Worm (Caenorhabditis elegans): Measurements from ENCODE around the gene T23F11.6.

T23F11.6 gene

DNA sequence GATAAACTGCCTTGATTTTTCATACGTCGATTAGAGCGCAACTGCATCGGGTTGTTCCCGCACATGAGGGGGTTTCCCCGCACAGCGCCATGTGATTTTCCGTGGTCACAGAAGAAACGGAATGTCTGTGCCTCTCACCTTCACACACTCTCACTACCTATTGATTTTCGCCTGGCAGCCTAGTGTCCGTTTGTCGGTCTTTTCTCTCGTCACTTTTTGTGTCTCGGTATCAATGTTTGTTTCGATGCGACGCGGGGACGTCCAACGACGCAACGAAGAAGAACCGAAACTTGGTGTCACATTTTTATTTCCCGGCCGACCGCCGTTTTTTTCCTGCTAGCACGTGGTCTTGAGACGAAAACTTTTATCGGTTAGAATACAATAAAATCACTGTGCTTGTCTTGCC lies 1.6 kb upstream of the T23F11.6 start (continued):
- TF ChIP-seq snu-23 (GFP tag; optimal IDR thresholded peaks at IDR 0.05): peak; percentile 98
- no peak for TF ChIP-seq ets-5 (GFP tag; IDR thresholded peaks at IDR 0.05)
- TF ChIP-seq zip-4 (GFP tag; optimal IDR thresholded peaks at IDR 0.05): peak; percentile 65
- peak; percentile 86 to 91 for TF ChIP-seq efl-1 (optimal IDR thresholded peaks at IDR 0.05)
- peak; percentile 72 to 97 for TF ChIP-seq efl-1 (GFP tag; optimal IDR thresholded peaks at IDR 0.05 in 1 of 2)
- TF ChIP-seq zag-1 (tag; optimal IDR thresholded peaks at IDR 0.05): no peak
- peak; percentile 95 for TF ChIP-seq nhr-77 (tag; optimal IDR thresholded peaks at IDR 0.05)
- TF ChIP-seq C04F5.9 (tag; optimal IDR thresholded peaks at IDR 0.05): peak; percentile 84

- TF ChIP-seq blmp-1 (tag; optimal IDR thresholded peaks at IDR 0.05): no peak
- TF ChIP-seq dsc-1 (tag; optimal IDR thresholded peaks at IDR 0.05): peak; percentile 94
- TF ChIP-seq F16B12.6 (tag; optimal IDR thresholded peaks at IDR 0.05): no peak
- TF ChIP-seq snu-23 (GFP tag; optimal IDR thresholded peaks at IDR 0.05): no peak
- TF ChIP-seq fkh-4 (tag; optimal IDR thresholded peaks at IDR 0.05; ENCODE audit: borderline replicate concordance): peak; percentile 71
Observed at ce11 chrIII:4647341-4647740, 381 bp downstream of the T23F11.6 start.

DNA sequence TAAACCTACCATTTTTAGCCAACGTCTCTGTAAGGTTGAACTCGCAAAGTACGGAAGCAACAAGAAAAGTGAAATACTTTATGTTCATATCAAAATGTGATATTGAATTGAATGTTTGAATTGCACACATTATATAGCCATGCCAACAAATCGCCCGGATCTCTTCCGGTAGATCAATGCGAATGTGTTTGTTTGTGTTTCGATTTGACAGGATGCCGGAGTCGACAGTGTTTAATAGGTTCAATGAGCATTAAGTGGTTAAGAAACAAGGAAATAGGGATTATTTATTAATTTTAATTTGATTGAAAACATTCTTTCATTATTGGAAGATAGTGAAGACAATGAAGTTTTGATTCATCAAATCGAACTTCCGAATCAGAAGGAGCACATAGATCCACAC lies 1.5 kb downstream of the T23F11.6 start, which contains the start of gene pqn-29:
Gene pqn-29, minus strand, starts transcription at position 101 of the 400 bp plus-strand sequence.
- no peak for TF ChIP-seq tlp-1 (tag; optimal IDR thresholded peaks at IDR 0.05)
- TF ChIP-seq nhr-71 (tag; optimal IDR thresholded peaks at IDR 0.05): no peak
- TF ChIP-seq grh-1 (GFP tag; IDR thresholded peaks at IDR 0.05): no peak
- no peak for TF ChIP-seq xbp-1 (tag; optimal IDR thresholded peaks at IDR 0.05)

DNA sequence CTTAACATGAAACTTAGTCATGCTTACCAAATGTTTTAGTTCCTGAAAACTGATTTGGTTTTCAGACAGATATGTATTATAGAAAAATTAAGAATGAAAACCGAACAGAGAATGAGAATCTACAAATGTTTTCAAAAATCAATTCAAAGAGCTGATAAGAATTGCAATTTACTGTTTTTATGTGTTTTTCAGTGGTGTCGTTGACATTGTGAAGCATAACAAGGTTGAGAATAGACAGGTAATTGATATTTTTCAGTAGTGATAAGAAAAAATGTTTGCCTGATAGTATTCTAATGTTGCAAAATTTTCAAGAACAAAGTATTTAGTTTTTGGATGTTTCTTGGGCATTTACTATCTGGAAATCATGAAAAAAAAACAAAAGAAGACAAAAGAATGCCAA lies 4.5 kb downstream of the T23F11.6 start, which contains the start of gene pfas-1:
Gene pfas-1, minus strand, starts transcription at position 49 of the 400 bp plus-strand sequence.
- TF ChIP-seq ztf-4 (tag; optimal IDR thresholded peaks at IDR 0.05) (no peak), tlp-1 (tag; optimal IDR thresholded peaks at IDR 0.05) (peak; percentile 41), elt-2 (tag; optimal IDR thresholded peaks at IDR 0.05) (peak; percentile 21)

- TF ChIP-seq hlh-17 (GFP tag; optimal IDR thresholded peaks at IDR 0.05; ENCODE audit: borderline replicate concordance) (no peak), lin-39 (tag; optimal IDR thresholded peaks at IDR 0.05) (no peak), rnt-1 (tag; optimal IDR thresholded peaks at IDR 0.05) (no peak), efl-3 (GFP tag; optimal IDR thresholded peaks at IDR 0.05) (no peak), mdl-1 (tag; optimal IDR thresholded peaks at IDR 0.05) (no peak), ama-1 (optimal IDR thresholded peaks at IDR 0.05) (no peak), hlh-4 (tag; optimal IDR thresholded peaks at IDR 0.05) (no peak), fkh-8 (tag; optimal IDR thresholded peaks at IDR 0.05) (no peak), alr-1 (tag; optimal IDR thresholded peaks at IDR 0.05; ENCODE audit: borderline replicate concordance) (no peak), tlp-1 (tag; optimal IDR thresholded peaks at IDR 0.05) (no peak), mep-1 (tag; optimal IDR thresholded peaks at IDR 0.05) (no peak)
Observed at ce11 chrIII:4634947-4635346, 12.8 kb downstream of the T23F11.6 start, which contains the start of gene clec-153. clec-153 (plus strand) TSS chrIII:4635247.

- TF ChIP-seq ztf-11 (tag; optimal IDR thresholded peaks at IDR 0.05) (no peak), swsn-7 (tag; optimal IDR thresholded peaks at IDR 0.05) (no peak), dpl-1 (GFP tag; optimal IDR thresholded peaks at IDR 0.05) (no peak), nhr-11 (tag; optimal IDR thresholded peaks at IDR 0.05) (no peak), ets-5 (GFP tag; IDR thresholded peaks at IDR 0.05) (no peak), isw-1 (GFP tag; IDR thresholded peaks at IDR 0.05) (no peak), ceh-63 (GFP tag; optimal IDR thresholded peaks at IDR 0.05) (no peak), ama-1 (optimal IDR thresholded peaks at IDR 0.05) (no peak), fos-1 (tag; optimal IDR thresholded peaks at IDR 0.05) (no peak), ceh-90 (tag; optimal IDR thresholded peaks at IDR 0.05) (no peak), ceh-82 (tag; optimal IDR thresholded peaks at IDR 0.05) (no peak), tbx-2 (tag; optimal IDR thresholded peaks at IDR 0.05) (no peak), egl-27 (tag; optimal IDR thresholded peaks at IDR 0.05) (no peak)
Observed at ce11 chrIII:4628165-4628564, 19.6 kb downstream of the T23F11.6 start, which contains the start of gene clec-151. clec-151 (plus strand) TSS chrIII:4628465.
